Fruit fly (Drosophila melanogaster): ENCODE data around the gene CG14314.
A peak's percentile ranks its signal among the peaks of the same experiment; 100 is the strongest.

CG14314 gene

dm6 chr3R:18185385-18185784 lies 30.6 kb upstream of the CG14314 start, which contains the start of the genes Arp5 and CG7208 (continued):
- TF ChIP-seq Fer2 (tag; optimal IDR thresholded peaks at IDR 0.05) (peak; percentile 48), en (GFP tag; optimal IDR thresholded peaks at IDR 0.05) (peak; percentile 0), CG3163 (GFP tag; optimal IDR thresholded peaks at IDR 0.05) (peak; percentile 23), CG3065 (GFP tag; optimal IDR thresholded peaks at IDR 0.05) (no peak), CG11696 (GFP tag; IDR thresholded peaks at IDR 0.05) (no peak), CG17385 (GFP tag; optimal IDR thresholded peaks at IDR 0.05) (peak; percentile 63), dan (GFP tag; IDR thresholded peaks at IDR 0.05) (no peak), pho (GFP tag; optimal IDR thresholded peaks at IDR 0.05) (peak; percentile 80), tx (GFP tag; optimal IDR thresholded peaks at IDR 0.05) (peak; percentile 41), Eip74EF (GFP tag; optimal IDR thresholded peaks at IDR 0.05) (no peak), wdn (GFP tag; IDR thresholded peaks at IDR 0.05) (peak; percentile 39; the same call in 1 of the 2 replicates), CG1024 (GFP tag; IDR thresholded peaks at IDR 0.05) (no peak), ci (GFP tag; IDR thresholded peaks at IDR 0.05) (peak; percentile 36; the same call in 1 of the 3 replicates), pan (optimal IDR thresholded peaks at IDR 0.05) (no peak), pan (GFP tag; optimal IDR thresholded peaks at IDR 0.05 in 1 of 2, IDR thresholded peaks at IDR 0.05 in 1 of 2) (peak in 1 of 2 experiments; percentile 71), phol (tag; optimal IDR thresholded peaks at IDR 0.05) (peak; percentile 81), CG8281 (tag; optimal IDR thresholded peaks at IDR 0.05) (no peak), CG9215 (GFP tag; IDR thresholded peaks at IDR 0.05) (peak; percentile 69), zfh2 (GFP tag; optimal IDR thresholded peaks at IDR 0.05) (peak; percentile 63), Ets97D (GFP tag; optimal IDR thresholded peaks at IDR 0.05) (peak; percentile 70), CG7271 (tag; optimal IDR thresholded peaks at IDR 0.05) (no peak), CG13123 (GFP tag; optimal IDR thresholded peaks at IDR 0.05) (peak; percentile 69), CG17361 (GFP tag; IDR thresholded peaks at IDR 0.05) (peak; percentile 67), run (tag; optimal IDR thresholded peaks at IDR 0.05) (no peak), CG15696 (tag; optimal IDR thresholded peaks at IDR 0.05) (peak; percentile 4), Hr51 (GFP tag; optimal IDR thresholded peaks at IDR 0.05) (peak in 1 of 2 experiments; percentile 44), CG32772 (GFP tag; IDR thresholded peaks at IDR 0.05) (no peak), CG10274 (GFP tag; optimal IDR thresholded peaks at IDR 0.05) (no peak), CG17359 (tag; optimal IDR thresholded peaks at IDR 0.05) (peak; percentile 74), Atf-2 (GFP tag; optimal IDR thresholded peaks at IDR 0.05) (peak; percentile 48), ranshi (GFP tag; IDR thresholded peaks at IDR 0.05) (peak; percentile 57), HLH4C (GFP tag; IDR thresholded peaks at IDR 0.05; ENCODE audit: partially characterized antibody) (no peak), CG14014 (GFP tag; IDR thresholded peaks at IDR 0.05) (no peak; the same call in none of the 2 replicates), gro (GFP tag; optimal IDR thresholded peaks at IDR 0.05) (peak; percentile 47), ap (GFP tag; IDR thresholded peaks at IDR 0.05) (0 out of 2 replicates have a peak, but pooled peaks have one; percentile 30), CG31441 (GFP tag; IDR thresholded peaks at IDR 0.05) (peak; percentile 73), CG11085 (GFP tag; IDR thresholded peaks at IDR 0.05) (peak; percentile 59), tgo (GFP tag; IDR thresholded peaks at IDR 0.05) (peak; percentile 66), CG30403 (GFP tag; optimal IDR thresholded peaks at IDR 0.05) (peak; percentile 84), zf30C (GFP tag; optimal IDR thresholded peaks at IDR 0.05) (no peak), CHES-1-like (GFP tag; optimal IDR thresholded peaks at IDR 0.05) (peak; percentile 66), Oaz (GFP tag; IDR thresholded peaks at IDR 0.05) (no peak), schlank (tag; optimal IDR thresholded peaks at IDR 0.05) (no peak), CG6791 (GFP tag; IDR thresholded peaks at IDR 0.05; ENCODE audit: partially characterized antibody) (no peak), TFAM (GFP tag; optimal IDR thresholded peaks at IDR 0.05) (no peak), hth (optimal IDR thresholded peaks at IDR 0.05) (no peak), HLH54F (GFP tag; optimal IDR thresholded peaks at IDR 0.05) (peak; percentile 57), grau (tag; optimal IDR thresholded peaks at IDR 0.05) (peak; percentile 79), tin (GFP tag; optimal IDR thresholded peaks at IDR 0.05) (peak; percentile 71), insv (GFP tag; optimal IDR thresholded peaks at IDR 0.05) (peak in 1 of 2 experiments; percentile 20), CG9609 (GFP tag; optimal IDR thresholded peaks at IDR 0.05) (peak; percentile 31), zfh1 (GFP tag; IDR thresholded peaks at IDR 0.05) (peak; percentile 39; the same call in 1 of the 3 replicates)

Data from whole organism, embryonic.